Fruit fly (Drosophila melanogaster) whole organism: ENCODE results near the gene UbcE2H.
A peak's percentile ranks its signal among the peaks of the same experiment; 100 is the strongest.

ENCODE experiments used
- CG8478 ChIP-seq: fragments of >200 bp; optimal IDR thresholded peaks from 2 replicates; lab custom pipeline; 2018; ENCODE audit warnings: inconsistent platforms
- Dll ChIP-seq: fragments of >200 bp; optimal IDR thresholded peaks from 2 replicates; lab custom pipeline; 2017
- EcR ChIP-seq, 2 experiments: fragments of >200 bp; optimal IDR thresholded peaks; 2 replicates each; lab custom pipeline; 2017; ENCODE audit warnings: missing biosample characterization in 2 of 2, missing genetic modification characterization in 2 of 2, missing genetic modification reagents in 2 of 2
- pan ChIP-seq: fragments of >200 bp; optimal IDR thresholded peaks from 2 replicates; lab custom pipeline; 2017
- psq ChIP-seq: fragments of >200 bp; optimal IDR thresholded peaks from 2 replicates; lab custom pipeline; 2017
- usp ChIP-seq: fragments of >200 bp; optimal IDR thresholded peaks from 2 replicates; lab custom pipeline; 2017; ENCODE audit warnings: missing biosample characterization, missing genetic modification characterization, mixed read lengths

- no peak for TF ChIP-seq usp (GFP tag; lab: Kevin White, UChicago)
- no peak for TF ChIP-seq pan (lab: Kevin White, UChicago)
- no peak for TF ChIP-seq psq (lab: Kevin White, UChicago)
- no peak for TF ChIP-seq CG8478 (lab: Kevin White, UChicago)
- no peak for TF ChIP-seq EcR (GFP tag; optimal IDR thresholded peaks at IDR 0.05; lab: Kevin White, UChicago)
- peak; percentile 40 for TF ChIP-seq Dll (lab: Kevin White, UChicago)
Measured at dm6 chrX:8057837-8058445, 35.9 kb downstream of the UbcE2H start.
